Worm (Caenorhabditis elegans): Measurements from ENCODE around the gene R155.5.
A peak's percentile ranks its signal among the peaks of the same experiment; 100 is the strongest.

R155.5 gene

DNA sequence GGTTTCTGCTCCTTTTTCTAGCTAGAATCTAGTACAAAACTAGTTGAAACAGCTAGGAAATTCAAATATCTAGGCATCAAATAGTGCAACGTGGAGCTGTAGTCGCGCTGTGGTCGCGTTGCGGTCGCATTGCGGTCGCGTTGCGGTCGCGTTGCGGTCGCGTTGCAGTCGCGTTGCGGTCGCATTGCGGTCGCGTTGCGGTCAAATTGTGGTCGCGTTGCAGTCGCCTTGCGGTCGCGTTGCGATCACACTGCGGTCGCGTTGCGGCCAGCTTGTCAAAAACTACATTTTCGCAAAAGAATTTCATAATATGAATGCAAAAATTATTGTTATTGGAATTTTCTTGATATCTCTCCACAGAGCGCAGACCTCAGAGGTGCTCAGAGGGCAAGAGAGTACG lies 5.7 kb upstream of the R155.5 start:
- TF ChIP-seq ham-2 (GFP tag; optimal IDR thresholded peaks at IDR 0.05) (no peak), sptf-1 (tag; optimal IDR thresholded peaks at IDR 0.05) (no peak), mab-5 (tag; optimal IDR thresholded peaks at IDR 0.05) (no peak), nhr-2 (tag; optimal IDR thresholded peaks at IDR 0.05) (no peak), lin-32 (GFP tag; optimal IDR thresholded peaks at IDR 0.05) (no peak), ceh-39 (tag; optimal IDR thresholded peaks at IDR 0.05) (no peak), nhr-28 (tag; optimal IDR thresholded peaks at IDR 0.05) (no peak), nhr-237 (tag; optimal IDR thresholded peaks at IDR 0.05) (no peak), ceh-83 (GFP tag; optimal IDR thresholded peaks at IDR 0.05) (no peak), unc-120 (tag; optimal IDR thresholded peaks at IDR 0.05; ENCODE audit: poor library complexity, severe bottlenecking) (no peak), mep-1 (tag; optimal IDR thresholded peaks at IDR 0.05) (no peak), elt-3 (tag; optimal IDR thresholded peaks at IDR 0.05) (no peak), ceh-43 (GFP tag; optimal IDR thresholded peaks at IDR 0.05) (no peak), cnd-1 (tag; optimal IDR thresholded peaks at IDR 0.05) (no peak), blmp-1 (tag; optimal IDR thresholded peaks at IDR 0.05) (no peak), unc-39 (tag; optimal IDR thresholded peaks at IDR 0.05) (no peak), flh-1 (GFP tag; optimal IDR thresholded peaks at IDR 0.05) (no peak), sem-2 (GFP tag; optimal IDR thresholded peaks at IDR 0.05) (no peak)

DNA sequence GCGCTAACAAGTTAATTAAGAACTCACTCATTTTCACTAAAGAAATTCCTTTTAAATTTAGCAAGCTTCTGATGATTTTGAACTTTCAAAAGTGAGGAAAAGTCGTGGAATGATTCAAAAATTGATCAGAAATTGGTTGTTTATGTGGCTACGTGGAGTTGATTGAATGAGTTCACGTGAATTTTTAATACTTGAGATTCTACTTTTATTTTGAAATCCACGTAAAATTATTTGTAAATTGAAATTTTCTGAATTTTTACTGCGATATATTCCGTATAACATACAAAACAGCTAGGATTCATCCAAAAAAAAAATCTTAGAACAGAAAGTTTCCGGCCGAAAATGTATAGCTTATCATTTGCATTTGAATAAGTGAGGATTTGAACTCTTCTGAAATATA lies 531 bp downstream of the R155.5 start, which contains the start of gene moa-1:
Gene moa-1, minus strand, starts transcription at position 101 of the 400 bp plus-strand sequence.
- TF ChIP-seq mep-1 (tag; optimal IDR thresholded peaks at IDR 0.05) (no peak), nhr-76 (tag; optimal IDR thresholded peaks at IDR 0.05) (no peak), ceh-83 (GFP tag; optimal IDR thresholded peaks at IDR 0.05) (no peak), mls-2 (tag; optimal IDR thresholded peaks at IDR 0.05) (no peak), mab-5 (tag; optimal IDR thresholded peaks at IDR 0.05) (no peak), ceh-43 (GFP tag; optimal IDR thresholded peaks at IDR 0.05) (no peak), M03D4.4 (tag; optimal IDR thresholded peaks at IDR 0.05) (no peak), sem-2 (GFP tag; optimal IDR thresholded peaks at IDR 0.05) (no peak), bed-3 (GFP tag; optimal IDR thresholded peaks at IDR 0.05) (no peak), sptf-1 (tag; optimal IDR thresholded peaks at IDR 0.05) (no peak), zip-8 (tag; optimal IDR thresholded peaks at IDR 0.05) (no peak), nhr-2 (tag; optimal IDR thresholded peaks at IDR 0.05) (no peak), ztf-11 (tag; optimal IDR thresholded peaks at IDR 0.05) (no peak), unc-62 (GFP tag; optimal IDR thresholded peaks at IDR 0.05) (no peak), elt-3 (tag; optimal IDR thresholded peaks at IDR 0.05) (no peak), unc-120 (tag; optimal IDR thresholded peaks at IDR 0.05; ENCODE audit: poor library complexity, severe bottlenecking) (no peak)

ce11 chrIII:1963128-1963527 lies 7.2 kb downstream of the R155.5 start:
- TF ChIP-seq ceh-83 (GFP tag; optimal IDR thresholded peaks at IDR 0.05): peak; percentile 1
- TF ChIP-seq sem-2 (GFP tag; optimal IDR thresholded peaks at IDR 0.05): no peak

ce11 chrIII:1962552-1962951 lies 7.8 kb downstream of the R155.5 start:
- TF ChIP-seq elt-3 (tag; optimal IDR thresholded peaks at IDR 0.05) (no peak), hlh-1 (tag; optimal IDR thresholded peaks at IDR 0.05) (no peak), ceh-39 (tag; optimal IDR thresholded peaks at IDR 0.05) (no peak), lin-13 (tag; optimal IDR thresholded peaks at IDR 0.05) (no peak), ceh-83 (GFP tag; optimal IDR thresholded peaks at IDR 0.05) (no peak), tbx-8 (GFP tag; optimal IDR thresholded peaks at IDR 0.05) (no peak), mab-5 (tag; optimal IDR thresholded peaks at IDR 0.05) (no peak), nhr-237 (tag; optimal IDR thresholded peaks at IDR 0.05) (no peak), lsy-2 (tag; optimal IDR thresholded peaks at IDR 0.05) (no peak), flh-1 (GFP tag; optimal IDR thresholded peaks at IDR 0.05) (no peak), sem-2 (GFP tag; optimal IDR thresholded peaks at IDR 0.05) (no peak), elt-1 (tag; optimal IDR thresholded peaks at IDR 0.05; ENCODE audit: borderline replicate concordance, insufficient read depth) (no peak), snpc-4 (tag; optimal IDR thresholded peaks at IDR 0.05) (no peak), lin-32 (GFP tag; optimal IDR thresholded peaks at IDR 0.05) (no peak), nhr-76 (tag; optimal IDR thresholded peaks at IDR 0.05) (no peak), drap-1 (GFP tag; optimal IDR thresholded peaks at IDR 0.05) (no peak), blmp-1 (tag; optimal IDR thresholded peaks at IDR 0.05) (no peak), unc-62 (GFP tag; optimal IDR thresholded peaks at IDR 0.05) (no peak), bed-3 (GFP tag; optimal IDR thresholded peaks at IDR 0.05) (no peak), pha-4 (tag; optimal IDR thresholded peaks at IDR 0.05) (no peak)
